Worm (Caenorhabditis elegans): ENCODE data around the gene col-163.
A peak's percentile ranks its signal among the peaks of the same experiment; 100 is the strongest.

Gene col-163

DNA sequence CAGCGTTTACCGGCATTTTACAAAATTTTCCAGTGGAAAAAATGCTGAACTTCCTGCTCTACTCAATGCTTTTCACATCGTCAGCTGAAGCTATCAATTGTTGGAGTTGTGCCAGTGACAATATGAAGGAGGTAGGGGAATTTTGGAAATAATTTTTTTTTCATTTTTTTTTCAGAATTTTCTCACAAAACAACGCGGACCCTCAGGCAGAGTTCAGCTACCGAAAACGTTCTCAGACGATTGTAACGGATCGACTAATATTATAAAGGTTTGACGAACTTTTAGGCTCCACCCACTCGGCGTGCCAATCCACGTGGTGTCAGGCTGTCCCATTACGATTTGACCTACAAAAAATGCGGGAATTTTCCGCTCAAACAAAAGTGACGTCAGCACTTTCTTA, 20.4 kb upstream of the col-163 start, which contains the start of gene F26F2.8:
Gene F26F2.8 (plus strand): TSS at position 13 of the 400 bp plus-strand sequence.
- TF ChIP-seq bed-3 (GFP tag; optimal IDR thresholded peaks at IDR 0.05) = no peak
- TF ChIP-seq mep-1 (tag; optimal IDR thresholded peaks at IDR 0.05) = no peak

DNA sequence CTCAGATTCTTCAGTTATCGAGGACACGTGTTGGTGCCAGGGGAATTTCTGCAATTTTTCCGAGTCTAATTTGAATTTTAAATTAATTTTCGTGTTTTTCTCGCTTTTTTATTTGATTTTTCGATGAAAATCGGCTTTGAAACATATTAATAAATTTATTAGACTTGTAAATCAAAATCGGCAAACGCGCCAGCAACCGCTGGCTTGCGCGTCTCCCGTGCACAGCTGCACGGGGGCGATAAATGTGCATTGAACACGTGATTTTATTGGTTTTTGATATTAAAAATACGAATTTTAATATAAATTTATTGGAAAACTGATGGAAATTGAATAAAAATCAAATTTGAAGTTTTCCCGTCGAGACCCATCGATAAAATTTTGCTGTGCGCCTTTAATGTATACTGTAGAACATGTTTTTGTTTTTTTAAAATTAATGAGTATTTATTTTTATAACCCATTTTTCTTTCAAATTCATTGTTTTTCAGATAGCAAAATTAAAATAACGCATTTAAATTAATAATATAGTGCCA, 19.3 kb upstream of the col-163 start, which contains the start of gene F26F2.7:
Gene F26F2.7 (plus strand): TSS at position 480 of the 530 bp plus-strand sequence.
- no peak for TF ChIP-seq elt-3 (tag; optimal IDR thresholded peaks at IDR 0.05)
- no peak for TF ChIP-seq nhr-76 (tag; optimal IDR thresholded peaks at IDR 0.05)
- TF ChIP-seq tbx-8 (GFP tag; optimal IDR thresholded peaks at IDR 0.05) = no peak
- peak; percentile 71 for TF ChIP-seq drap-1 (GFP tag; optimal IDR thresholded peaks at IDR 0.05)
- TF ChIP-seq sptf-1 (tag; optimal IDR thresholded peaks at IDR 0.05) = peak; percentile 95
- TF ChIP-seq unc-39 (tag; optimal IDR thresholded peaks at IDR 0.05) = no peak
- peak; percentile 57 for TF ChIP-seq lsy-2 (tag; optimal IDR thresholded peaks at IDR 0.05)
- no peak for TF ChIP-seq nhr-237 (tag; optimal IDR thresholded peaks at IDR 0.05)
- TF ChIP-seq snpc-4 (tag; optimal IDR thresholded peaks at IDR 0.05) = no peak
- TF ChIP-seq nhr-2 (tag; optimal IDR thresholded peaks at IDR 0.05) = no peak
- TF ChIP-seq ham-2 (GFP tag; optimal IDR thresholded peaks at IDR 0.05) = no peak
- peak; percentile 23 for TF ChIP-seq hlh-1 (tag; optimal IDR thresholded peaks at IDR 0.05)
- TF ChIP-seq ztf-11 (tag; optimal IDR thresholded peaks at IDR 0.05) = no peak
- TF ChIP-seq ceh-83 (GFP tag; optimal IDR thresholded peaks at IDR 0.05) = peak; percentile 61
- TF ChIP-seq flh-1 (GFP tag; optimal IDR thresholded peaks at IDR 0.05) = no peak
- TF ChIP-seq ceh-43 (GFP tag; optimal IDR thresholded peaks at IDR 0.05) = peak; percentile 34
- no peak for TF ChIP-seq nhr-28 (tag; optimal IDR thresholded peaks at IDR 0.05)
- TF ChIP-seq lin-32 (GFP tag; optimal IDR thresholded peaks at IDR 0.05) = peak; percentile 17
- no peak for TF ChIP-seq bed-3 (GFP tag; optimal IDR thresholded peaks at IDR 0.05)
- TF ChIP-seq zip-8 (tag; optimal IDR thresholded peaks at IDR 0.05) = no peak
- TF ChIP-seq mep-1 (tag; optimal IDR thresholded peaks at IDR 0.05) = peak; percentile 74
- TF ChIP-seq M03D4.4 (tag; optimal IDR thresholded peaks at IDR 0.05) = peak; percentile 53
- TF ChIP-seq ces-1 (GFP tag; optimal IDR thresholded peaks at IDR 0.05) = peak; percentile 77
- no peak for TF ChIP-seq blmp-1 (tag; optimal IDR thresholded peaks at IDR 0.05)
- no peak for TF ChIP-seq unc-62 (GFP tag; optimal IDR thresholded peaks at IDR 0.05)
- peak; percentile 23 for TF ChIP-seq pha-4 (tag; optimal IDR thresholded peaks at IDR 0.05)
- TF ChIP-seq lin-13 (tag; optimal IDR thresholded peaks at IDR 0.05) = peak; percentile 70
- TF ChIP-seq elt-1 (tag; optimal IDR thresholded peaks at IDR 0.05; ENCODE audit: borderline replicate concordance, insufficient read depth) = no peak
- TF ChIP-seq unc-120 (tag; optimal IDR thresholded peaks at IDR 0.05; ENCODE audit: poor library complexity, severe bottlenecking) = no peak
- TF ChIP-seq ceh-39 (tag; optimal IDR thresholded peaks at IDR 0.05) = peak; percentile 12
- TF ChIP-seq mab-5 (tag; optimal IDR thresholded peaks at IDR 0.05) = peak; percentile 45
- peak; percentile 48 for TF ChIP-seq cnd-1 (tag; optimal IDR thresholded peaks at IDR 0.05)
- no peak for TF ChIP-seq sem-2 (GFP tag; optimal IDR thresholded peaks at IDR 0.05)
- TF ChIP-seq nhr-12 (tag; optimal IDR thresholded peaks at IDR 0.05) = no peak
- peak; percentile 67 for TF ChIP-seq mls-2 (tag; optimal IDR thresholded peaks at IDR 0.05)

DNA sequence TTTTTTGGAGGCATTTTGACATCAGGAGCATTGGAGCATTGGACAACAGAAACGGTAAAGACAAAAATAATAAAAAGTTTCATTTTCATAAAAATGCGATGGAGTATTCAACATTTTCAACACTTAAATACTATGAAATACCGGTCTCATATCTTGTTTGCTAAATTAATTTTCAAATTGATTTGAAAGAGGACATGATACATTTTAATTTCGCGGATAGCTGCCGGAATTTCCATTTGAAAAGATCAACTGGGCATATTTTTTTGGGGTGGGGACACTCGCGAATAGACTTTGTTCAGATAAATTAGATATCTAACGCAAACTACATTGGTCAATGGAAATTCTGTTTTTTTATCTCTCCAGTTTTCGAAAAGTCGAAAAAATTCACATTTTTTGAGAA, 5.1 kb upstream of the col-163 start, which contains the start of gene F26F2.10:
Gene F26F2.10 (minus strand): TSS at position 101 of the 400 bp plus-strand sequence.
- TF ChIP-seq ceh-83 (GFP tag; optimal IDR thresholded peaks at IDR 0.05) (no peak), elt-1 (tag; optimal IDR thresholded peaks at IDR 0.05; ENCODE audit: borderline replicate concordance, insufficient read depth) (no peak), ceh-43 (GFP tag; optimal IDR thresholded peaks at IDR 0.05) (no peak), M03D4.4 (tag; optimal IDR thresholded peaks at IDR 0.05) (no peak), pha-4 (tag; optimal IDR thresholded peaks at IDR 0.05) (no peak), lin-13 (tag; optimal IDR thresholded peaks at IDR 0.05) (no peak), nhr-12 (tag; optimal IDR thresholded peaks at IDR 0.05) (no peak), blmp-1 (tag; optimal IDR thresholded peaks at IDR 0.05) (no peak)

DNA sequence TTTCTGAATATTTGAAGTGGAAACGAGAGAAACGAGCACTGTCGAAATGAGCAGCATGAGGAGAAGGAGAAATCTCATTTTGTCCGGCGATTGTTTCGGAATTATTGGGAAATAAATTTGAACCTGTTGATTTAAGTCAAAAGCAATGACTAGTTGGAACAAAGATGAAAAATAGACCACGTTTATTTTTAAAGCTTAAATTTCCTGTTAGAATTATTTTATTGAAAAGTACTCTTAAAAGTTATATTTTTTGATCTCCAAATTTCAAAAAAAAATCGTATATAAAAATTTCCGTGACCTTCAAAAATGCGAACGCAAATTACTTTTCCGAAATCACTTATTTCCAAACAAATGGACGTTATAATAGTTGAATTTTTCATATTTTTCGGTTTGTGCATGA, 4.2 kb upstream of the col-163 start, which contains the start of gene F26F2.11:
Gene F26F2.11 (minus strand): TSS at position 101 of the 400 bp plus-strand sequence.
- TF ChIP-seq lin-13 (tag; optimal IDR thresholded peaks at IDR 0.05) (no peak), ces-1 (GFP tag; optimal IDR thresholded peaks at IDR 0.05) (no peak), M03D4.4 (tag; optimal IDR thresholded peaks at IDR 0.05) (no peak), ceh-43 (GFP tag; optimal IDR thresholded peaks at IDR 0.05) (no peak), zip-8 (tag; optimal IDR thresholded peaks at IDR 0.05) (no peak), sem-2 (GFP tag; optimal IDR thresholded peaks at IDR 0.05) (no peak), cnd-1 (tag; optimal IDR thresholded peaks at IDR 0.05) (no peak), sptf-1 (tag; optimal IDR thresholded peaks at IDR 0.05) (no peak), nhr-237 (tag; optimal IDR thresholded peaks at IDR 0.05) (no peak), bed-3 (GFP tag; optimal IDR thresholded peaks at IDR 0.05) (no peak), mls-2 (tag; optimal IDR thresholded peaks at IDR 0.05) (no peak), ztf-11 (tag; optimal IDR thresholded peaks at IDR 0.05) (no peak), tbx-8 (GFP tag; optimal IDR thresholded peaks at IDR 0.05) (no peak), nhr-2 (tag; optimal IDR thresholded peaks at IDR 0.05) (no peak), unc-62 (GFP tag; optimal IDR thresholded peaks at IDR 0.05) (no peak)

Data from whole organism, mixed stage, embryonic.